Fruit fly (Drosophila melanogaster) whole organism, embryonic: ENCODE results near the gene Ubi-p63E.

Source experiments
- Bteb2 ChIP-seq: fragments of 200-800 bp; sonication (Bioruptor generic); optimal IDR thresholded peaks from 2 replicates; lab custom pipeline; 2016; ENCODE audit warnings: missing biosample characterization, missing genetic modification characterization
- C15 ChIP-seq: fragments of 200-800 bp; sonication (Bioruptor generic); IDR thresholded peaks from 3 replicates; pipeline ENCODE4 v1.3.6; 2022; ENCODE audit warnings: missing biosample characterization, missing genetic modification characterization
- CG10979 ChIP-seq: fragments of 200-800 bp; sonication (Bioruptor generic); optimal IDR thresholded peaks from 2 replicates; lab custom pipeline; 2018; ENCODE audit warnings: missing biosample characterization, mild to moderate bottlenecking, missing genetic modification characterization, moderate library complexity
- CG12155 ChIP-seq: fragments of 200-800 bp; sonication (Bioruptor generic); optimal IDR thresholded peaks from 3 replicates; lab custom pipeline; 2016; ENCODE audit warnings: missing biosample characterization, missing genetic modification characterization
- CG13424 ChIP-seq: fragments of 200-800 bp; sonication (Bioruptor generic); optimal IDR thresholded peaks from 2 replicates; lab custom pipeline; 2019; ENCODE audit warnings: missing biosample characterization, mild to moderate bottlenecking, missing genetic modification characterization, moderate library complexity
- CG14014 ChIP-seq: fragments of 200-800 bp; sonication (Bioruptor generic); IDR thresholded peaks from 2 replicates; pipeline ENCODE4 v1.3.6; 2022; ENCODE audit warnings: missing biosample characterization, missing genetic modification characterization
- CG15514 ChIP-seq: fragments of 200-800 bp; sonication (Bioruptor generic); optimal IDR thresholded peaks from 3 replicates; lab custom pipeline; 2017; ENCODE audit warnings: missing biosample characterization, missing genetic modification characterization, mild to moderate bottlenecking, moderate library complexity, missing genetic modification reagents
- CG15696 ChIP-seq: fragments of 200-800 bp; sonication (Bioruptor generic); optimal IDR thresholded peaks from 2 replicates; lab custom pipeline; 2019; ENCODE audit warnings: missing biosample characterization, mild to moderate bottlenecking, missing genetic modification characterization, moderate library complexity
- CG1647 ChIP-seq: fragments of 200-800 bp; sonication (Bioruptor generic); optimal IDR thresholded peaks from 3 replicates; lab custom pipeline; 2016; ENCODE audit warnings: missing biosample characterization, missing genetic modification characterization
- CG1792 ChIP-seq: fragments of 200-800 bp; sonication (Bioruptor generic); optimal IDR thresholded peaks from 2 replicates; lab custom pipeline; 2016; ENCODE audit warnings: missing biosample characterization, missing genetic modification characterization
- CG18476 ChIP-seq: fragments of 200-800 bp; sonication (Bioruptor generic); optimal IDR thresholded peaks from 2 replicates; lab custom pipeline; 2016; ENCODE audit warnings: missing biosample characterization, mild to moderate bottlenecking, missing genetic modification characterization
- CG18764 ChIP-seq: fragments of 200-800 bp; sonication (Bioruptor generic); optimal IDR thresholded peaks from 3 replicates; lab custom pipeline; 2016; ENCODE audit warnings: missing biosample characterization, missing genetic modification characterization
- CG2116 ChIP-seq: fragments of 200-800 bp; sonication (Bioruptor generic); optimal IDR thresholded peaks from 3 replicates; lab custom pipeline; 2018; ENCODE audit warnings: missing biosample characterization, mild to moderate bottlenecking, missing genetic modification characterization
- CG2678 ChIP-seq: fragments of 200-800 bp; sonication (Bioruptor generic); optimal IDR thresholded peaks from 3 replicates; lab custom pipeline; 2019; ENCODE audit warnings: missing biosample characterization, mild to moderate bottlenecking, missing genetic modification characterization, moderate library complexity
- CG31224 ChIP-seq: fragments of 200-800 bp; sonication (Bioruptor generic); IDR thresholded peaks from 2 replicates; pipeline ENCODE4 v1.3.6; 2022; ENCODE audit warnings: missing biosample characterization, missing genetic modification characterization
- CG31365 ChIP-seq: fragments of 200-800 bp; sonication (Bioruptor generic); optimal IDR thresholded peaks from 2 replicates; lab custom pipeline; 2018; ENCODE audit warnings: missing biosample characterization, mild to moderate bottlenecking, missing genetic modification characterization
- CG3163 ChIP-seq: fragments of 200-800 bp; sonication (Bioruptor generic); optimal IDR thresholded peaks from 3 replicates; lab custom pipeline; 2016; ENCODE audit warnings: missing biosample characterization, missing genetic modification characterization
- CG32767 ChIP-seq: fragments of 200-800 bp; sonication (Bioruptor generic); IDR thresholded peaks from 2 replicates; pipeline ENCODE4 v1.3.6; 2022; ENCODE audit warnings: missing biosample characterization, missing genetic modification characterization
- CG4854 ChIP-seq: fragments of 200-800 bp; sonication (Bioruptor generic); optimal IDR thresholded peaks from 2 replicates; lab custom pipeline; 2016; ENCODE audit warnings: missing biosample characterization, missing genetic modification characterization, inconsistent platforms
- CG8765 ChIP-seq: fragments of 200-800 bp; sonication (Bioruptor generic); IDR thresholded peaks from 2 replicates; pipeline ENCODE4 v1.3.6; 2022; ENCODE audit warnings: missing biosample characterization, missing genetic modification characterization
- CG8924 ChIP-seq: fragments of 200-800 bp; optimal IDR thresholded peaks from 3 replicates; lab custom pipeline; 2019; ENCODE audit warnings: missing biosample characterization, mild to moderate bottlenecking, missing genetic modification characterization, moderate library complexity
- CG9876 ChIP-seq: fragments of 200-800 bp; sonication (Bioruptor generic); optimal IDR thresholded peaks from 2 replicates; lab custom pipeline; 2016; ENCODE audit warnings: missing biosample characterization, missing genetic modification characterization
- D19A ChIP-seq: fragments of 200-800 bp; optimal IDR thresholded peaks from 3 replicates; lab custom pipeline; 2019; ENCODE audit warnings: missing biosample characterization, mild to moderate bottlenecking, missing genetic modification characterization, moderate library complexity
- H15 ChIP-seq: fragments of 200-800 bp; sonication (Bioruptor generic); IDR thresholded peaks from 3 replicates; pipeline ENCODE4 v1.3.6; 2022; ENCODE audit warnings: missing biosample characterization, missing genetic modification characterization
- Hr3 ChIP-seq: fragments of 200-800 bp; sonication (Bioruptor generic); optimal IDR thresholded peaks from 3 replicates; lab custom pipeline; 2016; ENCODE audit warnings: missing biosample characterization, missing genetic modification characterization
- Hr51 ChIP-seq, 2 experiments: fragments of 200-800 bp; sonication (Bioruptor generic); optimal IDR thresholded peaks; 2 replicates in 1 of 2; 3 replicates in 1 of 2; lab custom pipeline; 2016 to 2018; ENCODE audit warnings: missing biosample characterization in 2 of 2, missing genetic modification characterization in 2 of 2, mild to moderate bottlenecking in 1 of 2, moderate library complexity in 1 of 2
- Hr78 ChIP-seq, 2 experiments: fragments of 200-800 bp in 1 of 2; fragments of >200 bp in 1 of 2; sonication (Bioruptor generic) in 1 of 2; optimal IDR thresholded peaks; 2 replicates each; lab custom pipeline; 2017 to 2019; ENCODE audit warnings: missing biosample characterization in 2 of 2, missing genetic modification characterization in 2 of 2, mild to moderate bottlenecking in 1 of 2, moderate library complexity in 1 of 2
- Kr ChIP-seq: fragments of 200-800 bp; sonication (Bioruptor generic); optimal IDR thresholded peaks from 2 replicates; lab custom pipeline; 2017; ENCODE audit warnings: missing biosample characterization, mild to moderate bottlenecking, missing genetic modification characterization
- Myb ChIP-seq: fragments of 200-800 bp; sonication (Bioruptor generic); optimal IDR thresholded peaks from 2 replicates; lab custom pipeline; 2016; ENCODE audit warnings: missing biosample characterization, missing genetic modification characterization
- NfI ChIP-seq: fragments of 200-800 bp; sonication (Bioruptor generic); optimal IDR thresholded peaks from 3 replicates; lab custom pipeline; 2018; ENCODE audit warnings: missing biosample characterization, mild to moderate bottlenecking, missing genetic modification characterization, moderate library complexity
- PHDP ChIP-seq: fragments of 200-800 bp; sonication (Bioruptor generic); optimal IDR thresholded peaks from 3 replicates; lab custom pipeline; 2018; ENCODE audit warnings: missing biosample characterization, mild to moderate bottlenecking, missing genetic modification characterization, moderate library complexity
- Rx ChIP-seq: fragments of 200-800 bp; sonication (Bioruptor generic); IDR thresholded peaks from 2 replicates; pipeline ENCODE4 v1.3.6; 2022; ENCODE audit warnings: missing biosample characterization, missing genetic modification characterization
- Spps ChIP-seq: fragments of 200-800 bp; sonication (Bioruptor generic); optimal IDR thresholded peaks from 2 replicates; lab custom pipeline; 2018; ENCODE audit warnings: missing biosample characterization, mild to moderate bottlenecking, missing genetic modification characterization
- Sry-β ChIP-seq: fragments of 200-800 bp; sonication (Bioruptor generic); optimal IDR thresholded peaks from 2 replicates; lab custom pipeline; 2018; ENCODE audit warnings: missing biosample characterization, mild to moderate bottlenecking, missing genetic modification characterization, moderate library complexity
- Xbp1 ChIP-seq: fragments of 200-800 bp; sonication (Bioruptor generic); optimal IDR thresholded peaks from 3 replicates; lab custom pipeline; 2016; ENCODE audit warnings: missing biosample characterization, mild to moderate bottlenecking, missing genetic modification characterization
- crp ChIP-seq, 2 experiments: fragments of 200-800 bp; sonication (Bioruptor generic); optimal IDR thresholded peaks; 2 replicates in 1 of 2; 3 replicates in 1 of 2; lab custom pipeline; 2017; ENCODE audit warnings: missing biosample characterization in 2 of 2, missing genetic modification characterization in 2 of 2, mild to moderate bottlenecking in 1 of 2, moderate library complexity in 1 of 2
- dmrt11E ChIP-seq: fragments of 200-800 bp; sonication (Bioruptor generic); optimal IDR thresholded peaks from 3 replicates; lab custom pipeline; 2018; ENCODE audit warnings: missing biosample characterization, mild to moderate bottlenecking, missing genetic modification characterization, moderate library complexity
- emc ChIP-seq: fragments of 200-800 bp; sonication (Bioruptor generic); optimal IDR thresholded peaks from 2 replicates; lab custom pipeline; 2016; ENCODE audit warnings: missing biosample characterization, missing genetic modification characterization
- grn ChIP-seq: fragments of 200-800 bp; sonication (Bioruptor generic); optimal IDR thresholded peaks from 3 replicates; lab custom pipeline; 2017; ENCODE audit warnings: missing biosample characterization, missing genetic modification characterization
- hb ChIP-seq: fragments of 200-800 bp; sonication (Bioruptor generic); IDR thresholded peaks from 3 replicates; pipeline ENCODE4 v1.3.6; 2022; ENCODE audit warnings: missing biosample characterization, missing genetic modification characterization; ENCODE audit not compliant: partially characterized antibody
- jumu ChIP-seq: fragments of 200-800 bp; sonication (Bioruptor generic); optimal IDR thresholded peaks from 3 replicates; lab custom pipeline; 2016; ENCODE audit warnings: missing biosample characterization, missing genetic modification characterization
- lilli ChIP-seq: fragments of 200-800 bp; sonication (Bioruptor generic); optimal IDR thresholded peaks from 3 replicates; lab custom pipeline; 2016; ENCODE audit warnings: missing biosample characterization, missing genetic modification characterization
- maf-S ChIP-seq: fragments of 200-800 bp; sonication (Bioruptor generic); optimal IDR thresholded peaks from 2 replicates; lab custom pipeline; 2016; ENCODE audit warnings: missing biosample characterization, missing genetic modification characterization
- nmo ChIP-seq: fragments of 200-800 bp; sonication (Bioruptor generic); optimal IDR thresholded peaks from 2 replicates; lab custom pipeline; 2018; ENCODE audit warnings: missing biosample characterization, mild to moderate bottlenecking, missing genetic modification characterization, moderate library complexity
- p53 ChIP-seq: fragments of 200-800 bp; sonication (Bioruptor generic); optimal IDR thresholded peaks from 2 replicates; lab custom pipeline; 2016; ENCODE audit warnings: missing biosample characterization, missing genetic modification characterization
- psq ChIP-seq: fragments of 200-800 bp; sonication (Bioruptor generic); optimal IDR thresholded peaks from 2 replicates; lab custom pipeline; 2017; ENCODE audit warnings: missing biosample characterization, missing genetic modification characterization
- sima ChIP-seq: fragments of 200-800 bp; sonication (Bioruptor generic); optimal IDR thresholded peaks from 2 replicates; lab custom pipeline; 2016; ENCODE audit warnings: missing biosample characterization, missing genetic modification characterization
- sr ChIP-seq: fragments of 200-800 bp; sonication (Bioruptor generic); IDR thresholded peaks from 3 replicates; pipeline ENCODE4 v1.3.6; 2022; ENCODE audit warnings: missing biosample characterization, missing genetic modification characterization
- trem ChIP-seq: fragments of 200-800 bp; optimal IDR thresholded peaks from 3 replicates; lab custom pipeline; 2019; ENCODE audit warnings: missing biosample characterization, mild to moderate bottlenecking, missing genetic modification characterization, moderate library complexity
- yki ChIP-seq: fragments of >200 bp; optimal IDR thresholded peaks from 3 replicates; lab custom pipeline; 2018
- zfh2 ChIP-seq: fragments of 200-800 bp; sonication (Bioruptor generic); optimal IDR thresholded peaks from 2 replicates; lab custom pipeline; 2016; ENCODE audit warnings: missing biosample characterization, missing genetic modification characterization

The Ubi-p63E gene

dm6 chr3L:3898978-3899377 is 4.0 kb downstream of the Ubi-p63E start, which contains the start of gene Ccz1 (continued):
- TF ChIP-seq CG31224 (GFP tag; lab: Robert Waterston, UW) (no peak), Hr78 (GFP tag; optimal IDR thresholded peaks at IDR 0.05; lab: Kevin White, UChicago) (no peak), NfI (GFP tag; lab: Kevin White, UChicago) (peak; percentile 65), CG15696 (tag; lab: Kevin White, UChicago) (peak; percentile 87), yki (lab: Kevin White, UChicago) (no peak), CG13424 (tag; lab: Kevin White, UChicago) (peak; percentile 71), Sry-β (GFP tag; lab: Kevin White, UChicago) (peak; percentile 6), trem (peak; percentile 58), C15 (no peak), grn (peak; percentile 52), zfh2 (GFP tag; lab: Kevin White, UChicago) (peak; percentile 57), dmrt11E (tag; lab: Kevin White, UChicago) (peak; percentile 45), p53 (peak; percentile 42), Myb (GFP tag; lab: Kevin White, UChicago) (peak; percentile 53), CG1647 (GFP tag; lab: Kevin White, UChicago) (peak; percentile 65), PHDP (tag; lab: Kevin White, UChicago) (peak; percentile 61), D19A (no peak), hb (no peak), CG15514 (GFP tag; lab: Kevin White, UChicago) (peak; percentile 58), CG1792 (GFP tag; lab: Kevin White, UChicago) (peak; percentile 60), lilli (GFP tag; lab: Kevin White, UChicago) (peak; percentile 61), CG4854 (peak; percentile 70), maf-S (GFP tag; lab: Kevin White, UChicago) (peak; percentile 71), sr (GFP tag; lab: Robert Waterston, UW) (no peak), CG3163 (peak; percentile 57), CG14014 (no peak), Hr3 (GFP tag; lab: Kevin White, UChicago) (peak; percentile 57), CG12155 (GFP tag; lab: Kevin White, UChicago) (peak; percentile 48), Hr51 (GFP tag; optimal IDR thresholded peaks at IDR 0.05; lab: Kevin White, UChicago) (peak in 1 of 2 experiments; percentile 58), jumu (GFP tag; lab: Kevin White, UChicago) (peak; percentile 61), CG8765 (GFP tag; lab: Robert Waterston, UW) (no peak), crp (GFP tag; optimal IDR thresholded peaks at IDR 0.05; lab: Kevin White, UChicago) (peak in 1 of 2 experiments; percentile 32), sima (GFP tag; lab: Kevin White, UChicago) (peak; percentile 32), CG9876 (peak; percentile 66), CG10979 (peak; percentile 20), psq (GFP tag; lab: Kevin White, UChicago) (peak; percentile 61), Kr (no peak), CG32767 (GFP tag; lab: Robert Waterston, UW) (no peak), CG8924 (peak; percentile 39), CG18476 (GFP tag; lab: Kevin White, UChicago) (peak; percentile 54), Bteb2 (GFP tag; lab: Kevin White, UChicago) (peak; percentile 52), nmo (peak; percentile 47), CG2116 (GFP tag; lab: Kevin White, UChicago) (peak; percentile 95), Spps (tag; lab: Kevin White, UChicago) (peak; percentile 24), CG31365 (tag; lab: Kevin White, UChicago) (no peak), emc (GFP tag; lab: Kevin White, UChicago) (peak; percentile 49), H15 (no peak), CG2678 (tag; lab: Kevin White, UChicago) (peak; percentile 59), Rx (GFP tag; lab: Robert Waterston, UW) (no peak), CG18764 (GFP tag; lab: Kevin White, UChicago) (peak; percentile 67), Xbp1 (GFP tag; lab: Kevin White, UChicago) (peak; percentile 51)
